Fruit fly (Drosophila melanogaster) whole organism, wandering third instar larva: ENCODE measurements around the gene Grip84.

Source experiments
- Myc ChIP-seq: fragments of >200 bp; optimal IDR thresholded peaks from 2 replicates; lab custom pipeline; 2017
- brk ChIP-seq: fragments of 200-800 bp; sonication (Bioruptor generic); optimal IDR thresholded peaks from 2 replicates; lab custom pipeline; 2016; ENCODE audit warnings: missing biosample characterization, mild to moderate bottlenecking, missing genetic modification characterization
- dl ChIP-seq, 2 experiments: fragments of 175-275, 200-275 bp in 1 of 2; fragments of 200-275 bp in 1 of 2; sonication (Bioruptor generic); optimal IDR thresholded peaks; lab custom pipeline; 2018; ENCODE audit warnings: mild to moderate bottlenecking in 2 of 2, missing biosample characterization in 2 of 2, missing genetic modification characterization in 2 of 2, moderate library complexity in 2 of 2; ENCODE audit not compliant: partially characterized antibody in 2 of 2, insufficient read depth in 1 of 2
- h ChIP-seq: fragments of 200-800 bp; sonication (Bioruptor generic); optimal IDR thresholded peaks from 3 replicates; lab custom pipeline; 2016; ENCODE audit warnings: missing biosample characterization, mild to moderate bottlenecking, missing genetic modification characterization
- pan ChIP-seq: fragments of >200 bp; optimal IDR thresholded peaks from 2 replicates; lab custom pipeline; 2017
- psq ChIP-seq: fragments of 200-800 bp; sonication (Bioruptor generic); optimal IDR thresholded peaks from 3 replicates; lab custom pipeline; 2017; ENCODE audit warnings: missing biosample characterization, mild to moderate bottlenecking, missing genetic modification characterization, moderate library complexity
- usp ChIP-seq: fragments of >200 bp; optimal IDR thresholded peaks from 2 replicates; lab custom pipeline; 2017; ENCODE audit warnings: missing biosample characterization, missing genetic modification characterization

- TF ChIP-seq brk (GFP tag; lab: Kevin White, UChicago) (no peak), h (GFP tag; lab: Kevin White, UChicago) (no peak), dl (GFP tag; optimal IDR thresholded peaks at IDR 0.05; lab: Kevin White, UChicago; ENCODE audit: insufficient read depth in 1 of 2, partially characterized antibody in 2 of 2) (no peak), Myc (lab: Kevin White, UChicago) (no peak), psq (no peak), usp (no peak), pan (lab: Kevin White, UChicago) (no peak)
These were observed 18.9 kb downstream of the Grip84 start for dm6 chrX:19546658-19547038.
